Fruit fly (Drosophila melanogaster): ENCODE data around the gene CG9915.

CG9915 gene

dm6 chrX:16313078-16313875 is at the start of gene CG9915, which contains the start of gene SWIP:
Gene CG9915 (minus strand): TSS chrX:16313138.
Gene SWIP (plus strand): TSS chrX:16313709.
- TF ChIP-seq CG15710 (tag; optimal IDR thresholded peaks at IDR 0.05) = peak; percentile 3
- TF ChIP-seq CG9948 (tag; optimal IDR thresholded peaks at IDR 0.05) = no peak
- TF ChIP-seq CG4496 (GFP tag; IDR thresholded peaks at IDR 0.05) = 0 out of 3 replicates have a peak, but pooled peaks have one; percentile 18
- TF ChIP-seq CG8301 (tag; optimal IDR thresholded peaks at IDR 0.05) = no peak
- TF ChIP-seq Ets98B (GFP tag; IDR thresholded peaks at IDR 0.05) = no peak
- no peak for TF ChIP-seq CG13204 (GFP tag; optimal IDR thresholded peaks at IDR 0.05)

dm6 chrX:16361306-16361705 is 48.4 kb upstream of the CG9915 start, which contains the start of gene nonA:
Gene nonA (plus strand): TSS chrX:16361569.
- TF ChIP-seq CG12605 (GFP tag; IDR thresholded peaks at IDR 0.05) = no peak
- TF ChIP-seq CG9948 (tag; optimal IDR thresholded peaks at IDR 0.05) = no peak
- no peak for TF ChIP-seq CG32121 (GFP tag; IDR thresholded peaks at IDR 0.05)
- no peak for TF ChIP-seq EcR (GFP tag; optimal IDR thresholded peaks at IDR 0.05)
- peak; percentile 3 for TF ChIP-seq Pif1A (GFP tag; optimal IDR thresholded peaks at IDR 0.05)
- no peak for TF ChIP-seq D1 (tag; optimal IDR thresholded peaks at IDR 0.05)
- no peak for TF ChIP-seq CG4496 (GFP tag; IDR thresholded peaks at IDR 0.05)
- TF ChIP-seq Pif1B (GFP tag; optimal IDR thresholded peaks at IDR 0.05) = peak; percentile 20

dm6 chrX:16358670-16359320 is 45.9 kb upstream of the CG9915 start, which contains the start of the genes U2af50 and PIG-Q:
Gene U2af50 (minus strand): TSS chrX:16359039.
Gene PIG-Q (plus strand): TSS chrX:16359143.
- TF ChIP-seq D1 (tag; optimal IDR thresholded peaks at IDR 0.05) (no peak), fd96Ca (GFP tag; IDR thresholded peaks at IDR 0.05) (no peak), CG4496 (GFP tag; IDR thresholded peaks at IDR 0.05) (peak; percentile 93), CG15710 (tag; optimal IDR thresholded peaks at IDR 0.05) (peak; percentile 90), CG9948 (tag; optimal IDR thresholded peaks at IDR 0.05) (peak; percentile 91), CG8159 (tag; optimal IDR thresholded peaks at IDR 0.05) (peak; percentile 93), Snoo (tag; optimal IDR thresholded peaks at IDR 0.05) (peak; percentile 86), Pif1B (GFP tag; optimal IDR thresholded peaks at IDR 0.05) (peak; percentile 84), CG17806 (tag; optimal IDR thresholded peaks at IDR 0.05) (peak; percentile 91), Pif1A (GFP tag; optimal IDR thresholded peaks at IDR 0.05) (no peak), CG34367 (tag; optimal IDR thresholded peaks at IDR 0.05) (peak; percentile 87), gl (tag; optimal IDR thresholded peaks at IDR 0.05) (peak; percentile 73), CG14655 (GFP tag; optimal IDR thresholded peaks at IDR 0.05) (no peak), EcR (GFP tag; optimal IDR thresholded peaks at IDR 0.05) (peak; percentile 86), CG12605 (GFP tag; IDR thresholded peaks at IDR 0.05) (peak; percentile 87), CG10348 (GFP tag; IDR thresholded peaks at IDR 0.05) (no peak; the same call in 1 of the 2 replicates), rn (GFP tag; IDR thresholded peaks at IDR 0.05) (no peak; the same call in 1 of the 2 replicates), CG32121 (GFP tag; IDR thresholded peaks at IDR 0.05) (peak; percentile 91), CG8301 (tag; optimal IDR thresholded peaks at IDR 0.05) (peak; percentile 84), CG13204 (GFP tag; optimal IDR thresholded peaks at IDR 0.05) (no peak), Ets98B (GFP tag; IDR thresholded peaks at IDR 0.05) (peak; percentile 87; the same call in 1 of the 2 replicates)

- TF ChIP-seq CG13204 (GFP tag; optimal IDR thresholded peaks at IDR 0.05) (no peak), gl (tag; optimal IDR thresholded peaks at IDR 0.05) (no peak), CG17806 (tag; optimal IDR thresholded peaks at IDR 0.05) (no peak), EcR (GFP tag; optimal IDR thresholded peaks at IDR 0.05) (no peak), CG4496 (GFP tag; IDR thresholded peaks at IDR 0.05) (no peak), rn (GFP tag; IDR thresholded peaks at IDR 0.05) (no peak)
Observed at dm6 chrX:16350062-16350461, 37.1 kb upstream of the CG9915 start, which contains the start of gene sl. Gene sl (plus strand): TSS chrX:16350315.

- TF ChIP-seq fd96Ca (GFP tag; IDR thresholded peaks at IDR 0.05) = peak; percentile 86
- peak; percentile 77 for TF ChIP-seq Pif1B (GFP tag; optimal IDR thresholded peaks at IDR 0.05)
- TF ChIP-seq Snoo (tag; optimal IDR thresholded peaks at IDR 0.05) = peak; percentile 67
- TF ChIP-seq Pif1A (GFP tag; optimal IDR thresholded peaks at IDR 0.05) = peak; percentile 80
- TF ChIP-seq CG13204 (GFP tag; optimal IDR thresholded peaks at IDR 0.05) = no peak
- no peak for TF ChIP-seq gl (tag; optimal IDR thresholded peaks at IDR 0.05)
- TF ChIP-seq CG17806 (tag; optimal IDR thresholded peaks at IDR 0.05) = peak; percentile 62
- peak; percentile 46 for TF ChIP-seq CG34367 (tag; optimal IDR thresholded peaks at IDR 0.05)
- peak; percentile 64; the same call in 1 of the 2 replicates for TF ChIP-seq CG12605 (GFP tag; IDR thresholded peaks at IDR 0.05)
- TF ChIP-seq CG9948 (tag; optimal IDR thresholded peaks at IDR 0.05) = peak; percentile 33
- TF ChIP-seq CG8301 (tag; optimal IDR thresholded peaks at IDR 0.05) = peak; percentile 49
- no peak for TF ChIP-seq D1 (tag; optimal IDR thresholded peaks at IDR 0.05)
- TF ChIP-seq CG15710 (tag; optimal IDR thresholded peaks at IDR 0.05) = peak; percentile 55
- TF ChIP-seq Ets98B (GFP tag; IDR thresholded peaks at IDR 0.05) = peak; percentile 87
- peak; percentile 93 for TF ChIP-seq CG4496 (GFP tag; IDR thresholded peaks at IDR 0.05)
- TF ChIP-seq CG32121 (GFP tag; IDR thresholded peaks at IDR 0.05) = peak; percentile 90
- peak; percentile 61 for TF ChIP-seq rn (GFP tag; IDR thresholded peaks at IDR 0.05)
- peak; percentile 57 for TF ChIP-seq CG8159 (tag; optimal IDR thresholded peaks at IDR 0.05)
- no peak for TF ChIP-seq EcR (GFP tag; optimal IDR thresholded peaks at IDR 0.05)
Observed at dm6 chrX:16335107-16335642, 22.2 kb upstream of the CG9915 start.

Measured in whole organism, pupa.